Worm (Caenorhabditis elegans) whole organism, dauer: ENCODE results near the gene mesp-1.

Experiments
- unc-62 ChIP-seq: sonication (generic microtip); optimal IDR thresholded peaks from 2 replicates; lab custom pipeline; 2017; ENCODE audit warnings: missing biosample characterization, missing genetic modification reagents, missing genetic modification characterization

Gene mesp-1

ce11 chrIV:8538659-8539173 is 39.6 kb downstream of the mesp-1 start, which contains the start of gene hyl-1:
TSS of gene hyl-1 (plus strand) at chrIV:8539123.
- TF ChIP-seq unc-62 (GFP tag; lab: Kevin White, UChicago) = no peak

- TF ChIP-seq unc-62 (GFP tag; lab: Kevin White, UChicago) = no peak
Measured at ce11 chrIV:8539645-8540044, 40.5 kb downstream of the mesp-1 start.

ce11 chrIV:8540268-8540667 is 41.2 kb downstream of the mesp-1 start:
- no peak for TF ChIP-seq unc-62 (GFP tag; lab: Kevin White, UChicago)

- TF ChIP-seq unc-62 (GFP tag; lab: Kevin White, UChicago) = no peak
Measured at ce11 chrIV:8542272-8542671, 43.2 kb downstream of the mesp-1 start.
